Worm (Caenorhabditis elegans) whole organism, L1 larva: ENCODE data around the gene tpst-1.

ENCODE experiments used
- C04F5.9 ChIP-seq: sonication (generic microtip); optimal IDR thresholded peaks from 2 replicates; lab custom pipeline; 2016; ENCODE audit warnings: missing genetic modification characterization, missing compliant biosample characterization
- C34B4.2 ChIP-seq: sonication (generic microtip); optimal IDR thresholded peaks from 2 replicates; lab custom pipeline; 2017; ENCODE audit warnings: mild to moderate bottlenecking, missing genetic modification characterization, missing compliant biosample characterization
- alr-1 ChIP-seq: fragments of 200-800 bp; sonication (Bioruptor generic); optimal IDR thresholded peaks from 2 replicates; lab custom pipeline; 2018; ENCODE audit warnings: borderline replicate concordance, mild to moderate bottlenecking, missing genetic modification characterization, missing compliant biosample characterization
- aly-2 ChIP-seq: fragments of 150-350 bp; optimal IDR thresholded peaks from 2 replicates; lab custom pipeline; 2014; ENCODE audit warnings: missing biosample characterization, missing genetic modification characterization
- ama-1 ChIP-seq: fragments of 150-350 bp; optimal IDR thresholded peaks from 2 replicates; lab custom pipeline; 2014
- blmp-1 ChIP-seq: fragments of 150-350 bp; optimal IDR thresholded peaks from 2 replicates; lab custom pipeline; 2014; ENCODE audit warnings: missing biosample characterization, missing genetic modification characterization
- ceh-88 ChIP-seq: fragments of 200-800 bp; sonication (Bioruptor generic); IDR thresholded peaks from 2 replicates; pipeline ENCODE4 v1.3.6; 2022; ENCODE audit warnings: missing genetic modification characterization, missing compliant biosample characterization
- ces-1 ChIP-seq: fragments of 150-350 bp; optimal IDR thresholded peaks from 2 replicates; lab custom pipeline; 2014; ENCODE audit warnings: missing biosample characterization, missing genetic modification reagents, missing genetic modification characterization
- efl-1 ChIP-seq, 4 experiments: fragments of 150-350 bp; optimal IDR thresholded peaks in 3 of 4; peaks in 1 of 4; 1 replicate in 1 of 4; 2 replicates in 3 of 4; lab custom pipeline; 2014; ENCODE audit warnings: missing biosample characterization in 2 of 4, missing genetic modification characterization in 2 of 4, missing genetic modification reagents in 2 of 4
- efl-3 ChIP-seq: fragments of 200-800 bp; sonication (Bioruptor generic); optimal IDR thresholded peaks from 2 replicates; lab custom pipeline; 2018; ENCODE audit warnings: mild to moderate bottlenecking, missing genetic modification characterization, missing compliant biosample characterization
- elt-2 ChIP-seq: sonication (generic microtip); optimal IDR thresholded peaks from 2 replicates; lab custom pipeline; 2016; ENCODE audit warnings: missing genetic modification characterization, mild to moderate bottlenecking, inconsistent platforms, missing compliant biosample characterization, missing genetic modification reagents
- elt-3 ChIP-seq, 6 experiments: fragments of 150-350 bp in 1 of 6; sonication (generic microtip); optimal IDR thresholded peaks; 2 replicates each; lab custom pipeline; 2017 to 2018; ENCODE audit warnings: missing biosample characterization in 6 of 6, missing genetic modification characterization in 6 of 6, inconsistent platforms in 1 of 6
- ets-5 ChIP-seq: fragments of 200-800 bp; sonication (Bioruptor generic); IDR thresholded peaks from 2 replicates; pipeline ENCODE4 v1.3.6; 2022; ENCODE audit warnings: missing genetic modification characterization, missing compliant biosample characterization
- fkh-10 ChIP-seq: sonication (generic microtip); optimal IDR thresholded peaks from 2 replicates; lab custom pipeline; 2017; ENCODE audit warnings: missing biosample characterization, missing genetic modification reagents, missing genetic modification characterization
- fkh-4 ChIP-seq: sonication (generic microtip); optimal IDR thresholded peaks from 2 replicates; lab custom pipeline; 2016; ENCODE audit warnings: missing compliant biosample characterization, missing genetic modification characterization, borderline replicate concordance
- fkh-8 ChIP-seq: sonication (generic microtip); optimal IDR thresholded peaks from 2 replicates; lab custom pipeline; 2016; ENCODE audit warnings: mild to moderate bottlenecking, missing genetic modification characterization, missing compliant biosample characterization
- grh-1 ChIP-seq: fragments of 200-800 bp; sonication (Bioruptor generic); IDR thresholded peaks from 2 replicates; pipeline ENCODE4 v1.3.6; 2022; ENCODE audit warnings: missing genetic modification reagents, missing genetic modification characterization, missing compliant biosample characterization
- isw-1 ChIP-seq: fragments of 200-800 bp; sonication (Bioruptor generic); IDR thresholded peaks from 2 replicates; pipeline ENCODE4 v1.3.6; 2022; ENCODE audit warnings: missing genetic modification characterization, missing compliant biosample characterization
- lin-14 ChIP-seq: fragments of 200-800 bp; sonication (Bioruptor generic); optimal IDR thresholded peaks from 2 replicates; lab custom pipeline; 2018; ENCODE audit warnings: mild to moderate bottlenecking, missing genetic modification characterization, moderate library complexity, missing compliant biosample characterization
- lin-35 ChIP-seq, 2 experiments: fragments of 150-350 bp; optimal IDR thresholded peaks; 2 replicates each; lab custom pipeline; 2014; ENCODE audit warnings: missing biosample characterization in 2 of 2, missing genetic modification characterization in 2 of 2, missing genetic modification reagents in 2 of 2
- lin-39 ChIP-seq: fragments of 150-350 bp; optimal IDR thresholded peaks from 2 replicates; lab custom pipeline; 2014; ENCODE audit warnings: missing biosample characterization, missing genetic modification reagents, missing genetic modification characterization
- lir-3 ChIP-seq: sonication (generic microtip); optimal IDR thresholded peaks from 2 replicates; lab custom pipeline; 2016; ENCODE audit warnings: mild to moderate bottlenecking, missing genetic modification characterization, moderate library complexity, missing compliant biosample characterization; ENCODE audit not compliant: poor library complexity
- mab-9 ChIP-seq: fragments of 200-800 bp; sonication (Bioruptor generic); IDR thresholded peaks from 2 replicates; pipeline ENCODE4 v1.3.6; 2022; ENCODE audit warnings: missing genetic modification reagents, missing genetic modification characterization, missing compliant biosample characterization
- mef-2 ChIP-seq: fragments of 150-350 bp; optimal IDR thresholded peaks from 2 replicates; lab custom pipeline; 2014; ENCODE audit warnings: missing biosample characterization, missing genetic modification characterization
- mep-1 ChIP-seq: fragments of 150-350 bp; optimal IDR thresholded peaks from 2 replicates; lab custom pipeline; 2014; ENCODE audit warnings: missing biosample characterization, missing genetic modification characterization
- nhr-12 ChIP-seq: sonication (generic microtip); optimal IDR thresholded peaks from 2 replicates; lab custom pipeline; 2017; ENCODE audit warnings: missing biosample characterization, missing genetic modification characterization
- nhr-20 ChIP-seq: sonication (generic microtip); optimal IDR thresholded peaks from 2 replicates; lab custom pipeline; 2016; ENCODE audit warnings: mild to moderate bottlenecking, missing genetic modification characterization, missing compliant biosample characterization
- nhr-237 ChIP-seq: fragments of 150-350 bp; optimal IDR thresholded peaks from 2 replicates; lab custom pipeline; 2014; ENCODE audit warnings: missing biosample characterization, missing genetic modification characterization
- nhr-71 ChIP-seq: sonication (generic microtip); optimal IDR thresholded peaks from 2 replicates; lab custom pipeline; 2016; ENCODE audit warnings: mild to moderate bottlenecking, missing genetic modification characterization, moderate library complexity, missing compliant biosample characterization
- nhr-77 ChIP-seq: fragments of 150-350 bp; optimal IDR thresholded peaks from 2 replicates; lab custom pipeline; 2014; ENCODE audit warnings: missing biosample characterization, missing genetic modification characterization
- nhr-84 ChIP-seq: sonication (generic microtip); optimal IDR thresholded peaks from 2 replicates; lab custom pipeline; 2017; ENCODE audit warnings: missing biosample characterization, missing genetic modification characterization
- nhr-85 ChIP-seq: sonication (generic microtip); peaks from one replicate; lab custom pipeline; 2016; ENCODE audit warnings: missing genetic modification characterization, inconsistent platforms, missing compliant biosample characterization
- pag-3 ChIP-seq: sonication (generic microtip); optimal IDR thresholded peaks from 2 replicates; lab custom pipeline; 2017; ENCODE audit warnings: missing genetic modification characterization, mild to moderate bottlenecking, missing compliant biosample characterization, antibody characterized with exemption, borderline replicate concordance; ENCODE audit not compliant: insufficient read depth
- snu-23 ChIP-seq: sonication (generic microtip); optimal IDR thresholded peaks from 2 replicates; lab custom pipeline; 2016; ENCODE audit warnings: missing genetic modification characterization, missing compliant biosample characterization
- sox-4 ChIP-seq: sonication (generic microtip); optimal IDR thresholded peaks from 2 replicates; lab custom pipeline; 2016; ENCODE audit warnings: missing genetic modification characterization, missing compliant biosample characterization
- unc-62 ChIP-seq: fragments of 150-350 bp; optimal IDR thresholded peaks from 2 replicates; lab custom pipeline; 2014; ENCODE audit warnings: missing biosample characterization, missing genetic modification reagents, missing genetic modification characterization
- unc-86 ChIP-seq: sonication (generic microtip); optimal IDR thresholded peaks from 2 replicates; lab custom pipeline; 2016; ENCODE audit warnings: missing genetic modification characterization, missing compliant biosample characterization
- vab-15 ChIP-seq: sonication (generic microtip); optimal IDR thresholded peaks from 2 replicates; lab custom pipeline; 2017; ENCODE audit warnings: missing genotype, mild to moderate bottlenecking, missing genetic modification characterization, missing compliant biosample characterization
- zip-4 ChIP-seq: fragments of 200-800 bp; sonication (Bioruptor generic); optimal IDR thresholded peaks from 2 replicates; lab custom pipeline; 2018; ENCODE audit warnings: mild to moderate bottlenecking, missing genetic modification characterization, moderate library complexity, missing compliant biosample characterization
- ztf-11 ChIP-seq, 2 experiments: sonication (generic microtip); optimal IDR thresholded peaks; 2 replicates each; lab custom pipeline; 2016 to 2017; ENCODE audit warnings: missing genetic modification characterization in 2 of 2, missing biosample characterization in 1 of 2, missing compliant biosample characterization in 1 of 2
- ztf-4 ChIP-seq: fragments of 150-350 bp; optimal IDR thresholded peaks from 2 replicates; lab custom pipeline; 2014; ENCODE audit warnings: missing biosample characterization, missing genetic modification characterization

The tpst-1 gene

DNA sequence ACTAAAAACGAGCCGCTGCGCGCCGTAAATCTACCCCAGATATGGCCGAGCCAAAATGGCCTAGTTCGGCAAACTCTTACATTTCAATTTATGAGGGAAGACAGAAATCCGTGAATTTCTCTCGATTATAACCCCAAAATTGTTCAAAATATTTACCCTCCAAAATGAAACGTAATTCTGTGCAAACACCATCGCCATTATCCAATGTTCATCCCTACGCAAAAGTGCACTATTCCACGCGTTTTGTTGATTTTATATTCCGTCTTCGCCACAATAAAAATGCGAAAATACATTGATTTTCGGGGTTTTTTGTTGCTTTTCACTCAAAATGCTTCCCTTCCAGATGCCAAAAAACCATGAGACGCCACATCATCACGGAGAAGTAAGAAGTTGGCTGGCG is 49.1 kb upstream of the tpst-1 start, which contains the start of gene hut-1 (continued):
- TF ChIP-seq elt-2 (tag; lab: Kevin White, UChicago): no peak
- TF ChIP-seq ztf-4 (tag; lab: Kevin White, UChicago): no peak
- TF ChIP-seq lin-35 (GFP tag; optimal IDR thresholded peaks at IDR 0.05; lab: Kevin White, UChicago): peak; percentile 82 to 93
- TF ChIP-seq sox-4 (tag; lab: Kevin White, UChicago): no peak
- TF ChIP-seq C34B4.2: no peak
- TF ChIP-seq mep-1: peak; percentile 29
- TF ChIP-seq blmp-1: peak; percentile 35
- TF ChIP-seq ceh-88 (GFP tag; lab: Robert Waterston, UW): no peak
- no peak for TF ChIP-seq fkh-10 (GFP tag; lab: Kevin White, UChicago)
- TF ChIP-seq nhr-84 (tag; lab: Kevin White, UChicago): no peak
- no peak for TF ChIP-seq fkh-8
- TF ChIP-seq ces-1 (GFP tag; lab: Kevin White, UChicago): no peak
- TF ChIP-seq pag-3 (tag; lab: Kevin White, UChicago): no peak
- no peak for TF ChIP-seq ets-5 (GFP tag; lab: Robert Waterston, UW)
- no peak for TF ChIP-seq unc-62
- TF ChIP-seq lir-3 (tag; lab: Kevin White, UChicago): no peak
- no peak for TF ChIP-seq efl-3 (GFP tag; lab: Kevin White, UChicago)
- TF ChIP-seq vab-15 (tag; lab: Kevin White, UChicago): no peak
- no peak for TF ChIP-seq isw-1 (GFP tag; lab: Robert Waterston, UW)
- no peak for TF ChIP-seq nhr-85 (tag; lab: Kevin White, UChicago)
- no peak for TF ChIP-seq nhr-12 (tag; lab: Kevin White, UChicago)
- TF ChIP-seq nhr-77 (tag; lab: Kevin White, UChicago): no peak
- TF ChIP-seq ama-1: peak; percentile 0
- TF ChIP-seq aly-2 (tag; lab: Kevin White, UChicago): peak; percentile 14
- peak; percentile 41 for TF ChIP-seq nhr-20 (tag; lab: Kevin White, UChicago)
- TF ChIP-seq lin-14: no peak
- TF ChIP-seq snu-23 (GFP tag; lab: Kevin White, UChicago): peak; percentile 72
- TF ChIP-seq nhr-71 (tag; lab: Kevin White, UChicago): peak; percentile 64
- no peak for TF ChIP-seq grh-1 (GFP tag; lab: Robert Waterston, UW)
- TF ChIP-seq alr-1 (tag; lab: Kevin White, UChicago): no peak
- peak in 1 of 6 experiments; percentile 59 for TF ChIP-seq elt-3 (tag; optimal IDR thresholded peaks at IDR 0.05; lab: Kevin White, UChicago)
- TF ChIP-seq ztf-11 (tag; optimal IDR thresholded peaks at IDR 0.05; lab: Kevin White, UChicago): no peak
- no peak for TF ChIP-seq unc-86 (tag; lab: Kevin White, UChicago)
- no peak for TF ChIP-seq mef-2 (tag; lab: Kevin White, UChicago)
- TF ChIP-seq nhr-237 (tag; lab: Kevin White, UChicago): no peak
- TF ChIP-seq efl-1 (optimal IDR thresholded peaks at IDR 0.05; lab: Kevin White, UChicago): peak; percentile 60 to 85
- peak; percentile 88 to 98 for TF ChIP-seq efl-1 (GFP tag; optimal IDR thresholded peaks at IDR 0.05 in 1 of 2; lab: Kevin White, UChicago)
- no peak for TF ChIP-seq C04F5.9 (tag; lab: Kevin White, UChicago)
- TF ChIP-seq zip-4 (GFP tag; lab: Kevin White, UChicago): no peak

DNA sequence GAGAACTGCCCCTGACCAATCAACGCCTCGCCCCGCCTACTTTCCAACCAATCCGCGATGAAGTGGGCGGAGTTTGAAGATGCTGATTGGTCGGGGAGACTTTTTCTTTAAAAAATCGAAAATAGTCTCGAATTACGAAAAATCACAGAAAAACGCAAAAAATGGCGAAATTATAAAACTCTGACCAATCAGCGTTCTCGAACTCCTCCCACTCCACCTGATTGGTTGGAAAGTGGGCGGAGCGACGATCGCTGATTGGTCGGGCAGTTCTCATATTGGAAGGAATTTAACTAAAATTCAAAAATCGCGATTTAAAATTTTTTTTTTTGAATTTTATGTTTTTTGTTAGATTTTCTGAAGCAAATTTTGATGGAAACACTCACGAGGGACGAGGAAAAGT is 41.2 kb upstream of the tpst-1 start:
- TF ChIP-seq fkh-8 (no peak), fkh-4 (tag; lab: Kevin White, UChicago) (no peak), mef-2 (tag; lab: Kevin White, UChicago) (no peak), lin-39 (tag; lab: Kevin White, UChicago) (no peak), snu-23 (GFP tag; lab: Kevin White, UChicago) (no peak), mab-9 (GFP tag; lab: Robert Waterston, UW) (no peak)
